Fruit fly (Drosophila melanogaster) whole organism: ENCODE measurements around the gene Atf3.

Experiments
- Dll ChIP-seq: fragments of >200 bp; optimal IDR thresholded peaks from 2 replicates; lab custom pipeline; 2017
- EcR ChIP-seq, 2 experiments: fragments of >200 bp; optimal IDR thresholded peaks; 2 replicates each; lab custom pipeline; 2017; ENCODE audit warnings: missing biosample characterization in 2 of 2, missing genetic modification characterization in 2 of 2, missing genetic modification reagents in 2 of 2
- pan ChIP-seq: fragments of >200 bp; optimal IDR thresholded peaks from 2 replicates; lab custom pipeline; 2017
- psq ChIP-seq: fragments of >200 bp; optimal IDR thresholded peaks from 2 replicates; lab custom pipeline; 2017
- usp ChIP-seq: fragments of >200 bp; optimal IDR thresholded peaks from 2 replicates; lab custom pipeline; 2017; ENCODE audit warnings: missing biosample characterization, missing genetic modification characterization, mixed read lengths

DNA sequence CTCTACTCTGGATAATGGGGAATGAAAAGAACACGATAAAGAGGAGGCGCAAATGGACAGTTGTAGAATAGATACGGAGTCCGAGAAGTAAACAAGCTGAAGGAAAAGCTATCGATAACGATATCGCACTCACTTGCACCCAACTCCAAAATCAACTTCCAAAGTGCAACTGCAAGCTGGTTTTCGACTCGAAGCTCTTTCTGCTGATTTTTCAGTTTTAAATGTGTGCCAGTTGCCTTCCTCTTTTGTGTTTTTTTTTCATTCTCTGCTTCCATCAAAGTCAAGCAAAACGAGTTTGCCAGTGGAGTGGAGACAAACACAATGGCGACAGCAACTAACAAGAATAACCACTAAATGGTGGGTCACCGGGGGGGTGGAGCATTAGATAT lies 39.5 kb downstream of the Atf3 start:
- TF ChIP-seq pan (lab: Kevin White, UChicago) (no peak), psq (lab: Kevin White, UChicago) (no peak), usp (GFP tag; lab: Kevin White, UChicago) (no peak), Dll (lab: Kevin White, UChicago) (no peak), EcR (GFP tag; optimal IDR thresholded peaks at IDR 0.05; lab: Kevin White, UChicago) (no peak)
